Worm (Caenorhabditis elegans): ENCODE measurements around the gene F17E9.5.

DNA sequence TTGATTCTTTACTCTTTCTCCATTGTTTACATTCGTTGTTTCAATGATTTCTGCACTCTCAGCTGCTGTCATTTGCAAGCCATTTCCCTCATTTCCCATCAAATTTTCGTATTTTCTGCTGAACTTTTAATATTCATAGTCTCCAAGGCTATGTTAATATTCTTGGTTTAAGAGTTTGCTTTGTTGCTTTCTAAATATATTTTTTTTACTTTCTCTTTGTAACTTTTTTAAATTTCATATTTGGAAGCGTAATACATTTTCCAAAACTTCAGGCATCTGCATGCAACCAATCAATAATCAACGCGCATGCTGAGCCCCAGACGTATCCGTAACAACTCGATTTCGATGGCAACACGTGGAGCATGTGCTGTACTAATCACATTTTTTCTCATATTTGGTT lies 15.2 kb downstream of the F17E9.5 start, which contains the start of gene sqv-1:
- TF ChIP-seq sdz-12 (GFP tag; optimal IDR thresholded peaks at IDR 0.05) (no peak), ceh-82 (tag; optimal IDR thresholded peaks at IDR 0.05) (no peak), egl-27 (tag; optimal IDR thresholded peaks at IDR 0.05) (no peak), lsy-2 (tag; optimal IDR thresholded peaks at IDR 0.05) (no peak), lin-39 (tag; optimal IDR thresholded peaks at IDR 0.05) (no peak), unc-130 (GFP tag; optimal IDR thresholded peaks at IDR 0.05) (no peak)
